Fruit fly (Drosophila melanogaster) whole organism, embryonic: ENCODE measurements around the gene CG15014.
A peak's percentile ranks its signal among the peaks of the same experiment; 100 is the strongest.

Experiments used
- Abd-B ChIP-seq: fragments of 200-800 bp; sonication (Bioruptor generic); optimal IDR thresholded peaks from 2 replicates; lab custom pipeline; 2018; ENCODE audit warnings: missing biosample characterization, mild to moderate bottlenecking, missing genetic modification characterization, moderate library complexity
- Atf-2 ChIP-seq: fragments of 200-800 bp; sonication (Bioruptor generic); optimal IDR thresholded peaks from 2 replicates; lab custom pipeline; 2016; ENCODE audit warnings: missing biosample characterization, missing genetic modification characterization
- CG10565 ChIP-seq: fragments of 200-800 bp; sonication (Bioruptor generic); optimal IDR thresholded peaks from 3 replicates; lab custom pipeline; 2016; ENCODE audit warnings: missing biosample characterization, mild to moderate bottlenecking, missing genetic modification characterization
- CG12659 ChIP-seq: fragments of 200-800 bp; sonication (Bioruptor generic); optimal IDR thresholded peaks from 3 replicates; lab custom pipeline; 2017; ENCODE audit warnings: mild to moderate bottlenecking, missing biosample characterization, missing genetic modification reagents, missing genetic modification characterization
- CG12769 ChIP-seq: fragments of 200-800 bp; sonication (Bioruptor generic); optimal IDR thresholded peaks from 2 replicates; lab custom pipeline; 2019; ENCODE audit warnings: missing biosample characterization, mild to moderate bottlenecking, missing genetic modification characterization, moderate library complexity
- CG13296 ChIP-seq: fragments of 200-800 bp; sonication (Bioruptor generic); optimal IDR thresholded peaks from 3 replicates; lab custom pipeline; 2018; ENCODE audit warnings: missing biosample characterization, mild to moderate bottlenecking, missing genetic modification characterization
- CG15696 ChIP-seq: fragments of 200-800 bp; sonication (Bioruptor generic); optimal IDR thresholded peaks from 2 replicates; lab custom pipeline; 2019; ENCODE audit warnings: missing biosample characterization, mild to moderate bottlenecking, missing genetic modification characterization, moderate library complexity
- CG17359 ChIP-seq: fragments of 200-800 bp; sonication (Bioruptor generic); optimal IDR thresholded peaks from 3 replicates; lab custom pipeline; 2018; ENCODE audit warnings: missing biosample characterization, mild to moderate bottlenecking, missing genetic modification characterization, moderate library complexity
- CG18619 ChIP-seq: fragments of 200-800 bp; sonication (Bioruptor generic); optimal IDR thresholded peaks from 3 replicates; lab custom pipeline; 2017; ENCODE audit warnings: missing biosample characterization, mild to moderate bottlenecking, missing genetic modification characterization
- CG30431 ChIP-seq: fragments of 200-800 bp; sonication (Bioruptor generic); optimal IDR thresholded peaks from 2 replicates; lab custom pipeline; 2017; ENCODE audit warnings: missing biosample characterization, missing genetic modification characterization
- CG31388 ChIP-seq: fragments of 200-800 bp; sonication (Bioruptor generic); optimal IDR thresholded peaks from 2 replicates; lab custom pipeline; 2016; ENCODE audit warnings: missing biosample characterization, missing genetic modification characterization
- CG3847 ChIP-seq: fragments of 200-800 bp; sonication (Bioruptor generic); IDR thresholded peaks from 2 replicates; pipeline ENCODE4 v1.3.6; 2022; ENCODE audit warnings: missing biosample characterization, missing genetic modification characterization
- CG4360 ChIP-seq: fragments of 200-800 bp; sonication (Bioruptor generic); IDR thresholded peaks from 2 replicates; pipeline ENCODE4 v1.3.6; 2022; ENCODE audit warnings: missing biosample characterization, missing genetic modification characterization
- CG7556 ChIP-seq: fragments of 200-800 bp; sonication (Bioruptor generic); optimal IDR thresholded peaks from 2 replicates; lab custom pipeline; 2017; ENCODE audit warnings: missing biosample characterization, mild to moderate bottlenecking, missing genetic modification characterization
- CG7839 ChIP-seq: fragments of 200-800 bp; sonication (Bioruptor generic); optimal IDR thresholded peaks from 3 replicates; lab custom pipeline; 2018; ENCODE audit warnings: missing biosample characterization, mild to moderate bottlenecking, missing genetic modification characterization, moderate library complexity
- CG8359 ChIP-seq: fragments of 200-800 bp; sonication (Bioruptor generic); optimal IDR thresholded peaks from 2 replicates; lab custom pipeline; 2017; ENCODE audit warnings: missing biosample characterization, mild to moderate bottlenecking, missing genetic modification characterization, borderline replicate concordance
- CG8944 ChIP-seq: fragments of 200-800 bp; sonication (Bioruptor generic); optimal IDR thresholded peaks from 3 replicates; lab custom pipeline; 2016; ENCODE audit warnings: missing biosample characterization, missing genetic modification characterization
- CkIIα-i1 ChIP-seq: fragments of 200-800 bp; sonication (Bioruptor generic); IDR thresholded peaks from 2 replicates; pipeline ENCODE4 v1.3.6; 2022; ENCODE audit warnings: missing biosample characterization, missing genetic modification characterization
- D ChIP-seq, 2 experiments: fragments of 200-800 bp in 1 of 2; fragments of >200 bp in 1 of 2; sonication (Bioruptor generic) in 1 of 2; optimal IDR thresholded peaks; 2 replicates in 1 of 2; 3 replicates in 1 of 2; lab custom pipeline; 2017; ENCODE audit warnings: mild to moderate bottlenecking in 1 of 2, missing biosample characterization in 1 of 2, missing genetic modification characterization in 1 of 2, missing genetic modification reagents in 1 of 2
- Dbx ChIP-seq: fragments of 200-800 bp; sonication (Bioruptor generic); IDR thresholded peaks from 3 replicates; pipeline ENCODE4 v1.3.6; 2022; ENCODE audit warnings: missing biosample characterization, missing genetic modification characterization
- Dek ChIP-seq: fragments of 200-800 bp; sonication (Bioruptor generic); optimal IDR thresholded peaks from 3 replicates; lab custom pipeline; 2019; ENCODE audit warnings: missing biosample characterization, mild to moderate bottlenecking, missing genetic modification characterization, moderate library complexity
- Doc2 ChIP-seq: fragments of 200-800 bp; sonication (Bioruptor generic); IDR thresholded peaks from 2 replicates; pipeline ENCODE4 v1.3.6; 2022; ENCODE audit warnings: missing biosample characterization, missing genetic modification characterization
- Lpt ChIP-seq: fragments of >200 bp; optimal IDR thresholded peaks from 2 replicates; lab custom pipeline; 2018; ENCODE audit warnings: missing biosample characterization, missing genetic modification characterization
- MESR4 ChIP-seq: fragments of 200-800 bp; sonication (Bioruptor generic); optimal IDR thresholded peaks from 2 replicates; lab custom pipeline; 2018; ENCODE audit warnings: missing biosample characterization, mild to moderate bottlenecking, missing genetic modification characterization, moderate library complexity
- Oli ChIP-seq: fragments of 200-800 bp; sonication (Bioruptor generic); optimal IDR thresholded peaks from 2 replicates; lab custom pipeline; 2018; ENCODE audit warnings: missing biosample characterization, mild to moderate bottlenecking, missing genetic modification characterization, moderate library complexity
- Poxn ChIP-seq: fragments of 200-800 bp; sonication (Bioruptor generic); IDR thresholded peaks from 2 replicates; pipeline ENCODE4 v1.3.6; 2022; ENCODE audit warnings: missing biosample characterization, missing genetic modification characterization
- Sin3A ChIP-seq: fragments of >200 bp; optimal IDR thresholded peaks from 2 replicates; lab custom pipeline; 2018
- Tbp ChIP-seq: fragments of >200 bp; optimal IDR thresholded peaks from 2 replicates; lab custom pipeline; 2018; ENCODE audit warnings: missing biosample characterization, missing genetic modification characterization
- Vsx1 ChIP-seq: fragments of 200-800 bp; sonication (Bioruptor generic); optimal IDR thresholded peaks from 2 replicates; lab custom pipeline; 2017; ENCODE audit warnings: missing biosample characterization, mild to moderate bottlenecking, missing genetic modification characterization, missing genetic modification reagents
- br ChIP-seq: fragments of >200 bp; optimal IDR thresholded peaks from 2 replicates; lab custom pipeline; 2017
- cato ChIP-seq: fragments of 200-800 bp; sonication (Bioruptor generic); optimal IDR thresholded peaks from 2 replicates; lab custom pipeline; 2016; ENCODE audit warnings: missing biosample characterization, missing genetic modification characterization, borderline replicate concordance
- crp ChIP-seq, 2 experiments: fragments of 200-800 bp; sonication (Bioruptor generic); optimal IDR thresholded peaks; 2 replicates in 1 of 2; 3 replicates in 1 of 2; lab custom pipeline; 2017; ENCODE audit warnings: missing biosample characterization in 2 of 2, missing genetic modification characterization in 2 of 2, mild to moderate bottlenecking in 1 of 2, moderate library complexity in 1 of 2
- dm ChIP-seq: fragments of 200-800 bp; sonication (Bioruptor generic); optimal IDR thresholded peaks from 3 replicates; lab custom pipeline; 2016; ENCODE audit warnings: missing biosample characterization, missing genetic modification characterization
- emc ChIP-seq: fragments of 200-800 bp; sonication (Bioruptor generic); optimal IDR thresholded peaks from 2 replicates; lab custom pipeline; 2016; ENCODE audit warnings: missing biosample characterization, missing genetic modification characterization
- en ChIP-seq: fragments of 200-800 bp; sonication (Bioruptor generic); optimal IDR thresholded peaks from 2 replicates; lab custom pipeline; 2016; ENCODE audit warnings: missing biosample characterization, missing genetic modification characterization
- fru ChIP-seq: fragments of >200 bp; optimal IDR thresholded peaks from 2 replicates; lab custom pipeline; 2017
- ftz-f1 ChIP-seq: fragments of 200-800 bp; sonication (Bioruptor generic); optimal IDR thresholded peaks from 2 replicates; lab custom pipeline; 2016; ENCODE audit warnings: missing biosample characterization, missing genetic modification characterization
- fu2 ChIP-seq: fragments of 200-800 bp; sonication (Bioruptor generic); optimal IDR thresholded peaks from 2 replicates; lab custom pipeline; 2016; ENCODE audit warnings: missing biosample characterization, missing genetic modification characterization
- hb ChIP-seq: fragments of 200-800 bp; sonication (Bioruptor generic); IDR thresholded peaks from 3 replicates; pipeline ENCODE4 v1.3.6; 2022; ENCODE audit warnings: missing biosample characterization, missing genetic modification characterization; ENCODE audit not compliant: partially characterized antibody
- lola ChIP-seq, 3 experiments: fragments of >200 bp in 2 of 3; fragments of 200-800 bp in 1 of 3; sonication (Bioruptor generic) in 1 of 3; optimal IDR thresholded peaks; 2 replicates each; lab custom pipeline; 2017 to 2019; ENCODE audit warnings: missing biosample characterization in 3 of 3, missing genetic modification characterization in 3 of 3, mild to moderate bottlenecking in 1 of 3, moderate library complexity in 1 of 3
- mam ChIP-seq: fragments of 200-800 bp; sonication (Bioruptor generic); optimal IDR thresholded peaks from 3 replicates; lab custom pipeline; 2016; ENCODE audit warnings: missing biosample characterization, missing genetic modification characterization
- pb ChIP-seq: fragments of 200-800 bp; sonication (Bioruptor generic); optimal IDR thresholded peaks from 3 replicates; lab custom pipeline; 2016; ENCODE audit warnings: missing biosample characterization, missing genetic modification characterization
- pnt ChIP-seq: fragments of 200-800 bp; sonication (Bioruptor generic); optimal IDR thresholded peaks from 3 replicates; lab custom pipeline; 2016; ENCODE audit warnings: missing biosample characterization, missing genetic modification characterization
- repo ChIP-seq: fragments of 200-800 bp; sonication (Bioruptor generic); optimal IDR thresholded peaks from 2 replicates; lab custom pipeline; 2016; ENCODE audit warnings: missing biosample characterization, missing genetic modification characterization
- tap ChIP-seq: fragments of 200-800 bp; optimal IDR thresholded peaks from 3 replicates; lab custom pipeline; 2019; ENCODE audit warnings: missing biosample characterization, mild to moderate bottlenecking, missing genetic modification characterization, moderate library complexity
- tup ChIP-seq: fragments of 200-800 bp; sonication (Bioruptor generic); optimal IDR thresholded peaks from 2 replicates; lab custom pipeline; 2016; ENCODE audit warnings: missing biosample characterization, mild to moderate bottlenecking, missing genetic modification characterization, moderate library complexity
- tx ChIP-seq: fragments of 200-800 bp; sonication (Bioruptor generic); optimal IDR thresholded peaks from 2 replicates; lab custom pipeline; 2016; ENCODE audit warnings: missing biosample characterization, missing genetic modification characterization
- vvl ChIP-seq: fragments of 200-800 bp; sonication (Bioruptor generic); IDR thresholded peaks from 2 replicates; pipeline ENCODE4 v1.3.6; 2022; ENCODE audit warnings: missing biosample characterization, missing genetic modification characterization
- yki ChIP-seq: fragments of >200 bp; optimal IDR thresholded peaks from 3 replicates; lab custom pipeline; 2018
- zen ChIP-seq: fragments of 200-800 bp; sonication (Bioruptor generic); optimal IDR thresholded peaks from 3 replicates; lab custom pipeline; 2018; ENCODE audit warnings: missing biosample characterization, mild to moderate bottlenecking, missing genetic modification characterization, moderate library complexity

Gene CG15014

dm6 chr3L:4318677-4319580 lies 3.1 kb downstream of the CG15014 start, which contains the start of gene PMP34 (continued):
- no peak for TF ChIP-seq pnt (GFP tag; lab: Kevin White, UChicago)
- no peak for TF ChIP-seq dm (GFP tag; lab: Kevin White, UChicago)
- no peak for TF ChIP-seq CG15696 (tag; lab: Kevin White, UChicago)
- no peak for TF ChIP-seq CG17359
- no peak for TF ChIP-seq CG3847 (GFP tag; lab: Robert Waterston, UW)
- TF ChIP-seq Oli (tag; lab: Kevin White, UChicago): no peak
- TF ChIP-seq pb (GFP tag; lab: Kevin White, UChicago): no peak
- no peak for TF ChIP-seq CG31388
- no peak for TF ChIP-seq CG8944 (GFP tag; lab: Kevin White, UChicago)
- TF ChIP-seq Dek: no peak
- TF ChIP-seq zen: no peak
- no peak for TF ChIP-seq Atf-2
- peak; percentile 64 for TF ChIP-seq MESR4 (GFP tag; lab: Kevin White, UChicago)
- TF ChIP-seq Abd-B (GFP tag; lab: Kevin White, UChicago): no peak
- TF ChIP-seq D (optimal IDR thresholded peaks at IDR 0.05; lab: Kevin White, UChicago): no peak
- TF ChIP-seq D (GFP tag; optimal IDR thresholded peaks at IDR 0.05; lab: Kevin White, UChicago): no peak
- no peak for TF ChIP-seq Doc2 (GFP tag; lab: Robert Waterston, UW)
- TF ChIP-seq en: no peak
- 0 out of 2 replicates have a peak, but pooled peaks have one; percentile 52 for TF ChIP-seq vvl (GFP tag; lab: Robert Waterston, UW)
- no peak for TF ChIP-seq fru
- TF ChIP-seq CG12769 (tag; lab: Kevin White, UChicago): peak; percentile 87
- TF ChIP-seq ftz-f1 (GFP tag; lab: Kevin White, UChicago): no peak
- TF ChIP-seq crp (GFP tag; optimal IDR thresholded peaks at IDR 0.05; lab: Kevin White, UChicago): no peak
- TF ChIP-seq Dbx: 0 out of 3 replicates have a peak, but pooled peaks have one; percentile 18
- no peak for TF ChIP-seq cato (GFP tag; lab: Kevin White, UChicago)
- TF ChIP-seq CG8359 (GFP tag; lab: Kevin White, UChicago): no peak
- TF ChIP-seq CG30431 (GFP tag; lab: Kevin White, UChicago): no peak
- TF ChIP-seq CG13296 (GFP tag; lab: Kevin White, UChicago): no peak
- TF ChIP-seq tx (GFP tag; lab: Kevin White, UChicago): no peak
- no peak for TF ChIP-seq tap (tag; lab: Kevin White, UChicago)
- no peak for TF ChIP-seq mam
- no peak for TF ChIP-seq tup (GFP tag; lab: Kevin White, UChicago)
- no peak for TF ChIP-seq fu2 (GFP tag; lab: Kevin White, UChicago)
- TF ChIP-seq Poxn (GFP tag; lab: Robert Waterston, UW): no peak
- no peak for TF ChIP-seq CG7839 (tag; lab: Kevin White, UChicago)
- TF ChIP-seq CG18619 (GFP tag; lab: Kevin White, UChicago): no peak
- no peak for TF ChIP-seq CG7556 (GFP tag; lab: Kevin White, UChicago)
- TF ChIP-seq br: no peak
- no peak for TF ChIP-seq hb
- no peak for TF ChIP-seq Sin3A
- no peak for TF ChIP-seq CkIIα-i1
- peak; percentile 33 for TF ChIP-seq CG12659 (GFP tag; lab: Kevin White, UChicago)
- TF ChIP-seq lola (GFP tag; optimal IDR thresholded peaks at IDR 0.05; lab: Kevin White, UChicago): no peak
- no peak for TF ChIP-seq Lpt
- peak; percentile 34 for TF ChIP-seq Vsx1
- no peak for TF ChIP-seq yki (lab: Kevin White, UChicago)
- TF ChIP-seq repo: no peak
- TF ChIP-seq CG4360 (GFP tag; lab: Robert Waterston, UW): no peak
- TF ChIP-seq CG10565: no peak
- TF ChIP-seq emc (GFP tag; lab: Kevin White, UChicago): no peak
- no peak for TF ChIP-seq Tbp (GFP tag; lab: Kevin White, UChicago)
